Worm (Caenorhabditis elegans) whole organism, late embryonic: ENCODE data around the gene blos-2.
A peak's percentile ranks its signal among the peaks of the same experiment; 100 is the strongest.

Experiments used
- C38D4.7 ChIP-seq: fragments of 200-800 bp; sonication (Bioruptor generic); optimal IDR thresholded peaks from 2 replicates; lab custom pipeline; 2018; ENCODE audit warnings: mild to moderate bottlenecking, missing genetic modification characterization, moderate library complexity, missing compliant biosample characterization
- F13H6.1 ChIP-seq: sonication (generic microtip); optimal IDR thresholded peaks from 2 replicates; lab custom pipeline; 2016; ENCODE audit warnings: missing genetic modification characterization, missing compliant biosample characterization
- T23F11.4 ChIP-seq: fragments of 200-800 bp; sonication (Bioruptor generic); optimal IDR thresholded peaks from 2 replicates; lab custom pipeline; 2018; ENCODE audit warnings: mild to moderate bottlenecking, missing genetic modification characterization, missing compliant biosample characterization
- ceh-18 ChIP-seq: sonication (generic microtip); optimal IDR thresholded peaks from 2 replicates; lab custom pipeline; 2016; ENCODE audit warnings: missing genetic modification characterization, missing compliant biosample characterization
- ceh-22 ChIP-seq: sonication (generic microtip); optimal IDR thresholded peaks from 2 replicates; lab custom pipeline; 2017; ENCODE audit warnings: missing biosample characterization, missing genetic modification characterization
- ceh-30 ChIP-seq: fragments of 150-350 bp; optimal IDR thresholded peaks from 2 replicates; lab custom pipeline; 2014; ENCODE audit warnings: missing biosample characterization, missing genetic modification characterization
- ceh-31 ChIP-seq: sonication (generic microtip); optimal IDR thresholded peaks from 2 replicates; lab custom pipeline; 2016; ENCODE audit warnings: missing genetic modification characterization, missing compliant biosample characterization
- elt-2 ChIP-seq: sonication (generic microtip); optimal IDR thresholded peaks from 2 replicates; lab custom pipeline; 2016; ENCODE audit warnings: missing genetic modification reagents, missing genetic modification characterization, missing compliant biosample characterization
- ets-4 ChIP-seq: sonication (generic microtip); optimal IDR thresholded peaks from 2 replicates; lab custom pipeline; 2016; ENCODE audit warnings: missing genetic modification characterization, missing compliant biosample characterization
- hlh-13 ChIP-seq: fragments of 200-800 bp; sonication (Bioruptor generic); optimal IDR thresholded peaks from 2 replicates; lab custom pipeline; 2018; ENCODE audit warnings: mild to moderate bottlenecking, missing genetic modification characterization, missing compliant biosample characterization
- hlh-30 ChIP-seq: sonication (generic microtip); optimal IDR thresholded peaks from 2 replicates; lab custom pipeline; 2017; ENCODE audit warnings: antibody characterized with exemption, missing genetic modification characterization, missing compliant biosample characterization; ENCODE audit not compliant: insufficient read depth
- madf-2 ChIP-seq: sonication (generic microtip); optimal IDR thresholded peaks from 2 replicates; lab custom pipeline; 2017; ENCODE audit warnings: missing genetic modification characterization, missing compliant biosample characterization
- mec-3 ChIP-seq: sonication (generic microtip); optimal IDR thresholded peaks from 2 replicates; lab custom pipeline; 2016; ENCODE audit warnings: borderline replicate concordance, missing genetic modification characterization, missing compliant biosample characterization
- nfya-1 ChIP-seq: sonication (generic microtip); optimal IDR thresholded peaks from 2 replicates; lab custom pipeline; 2017; ENCODE audit warnings: missing genetic modification characterization, mild to moderate bottlenecking, missing compliant biosample characterization, antibody characterized with exemption, moderate library complexity
- nhr-11 ChIP-seq: fragments of 150-350 bp; optimal IDR thresholded peaks from 2 replicates; lab custom pipeline; 2014; ENCODE audit warnings: missing biosample characterization, missing genetic modification characterization
- nhr-232 ChIP-seq: sonication (generic microtip); optimal IDR thresholded peaks from 2 replicates; lab custom pipeline; 2016; ENCODE audit warnings: missing genetic modification characterization, missing compliant biosample characterization
- pax-1 ChIP-seq: fragments of 150-350 bp; optimal IDR thresholded peaks from 2 replicates; lab custom pipeline; 2014; ENCODE audit warnings: missing biosample characterization, missing genetic modification characterization
- pha-2 ChIP-seq: sonication (generic microtip); optimal IDR thresholded peaks from 2 replicates; lab custom pipeline; 2017; ENCODE audit warnings: mild to moderate bottlenecking, missing genetic modification characterization, missing compliant biosample characterization
- pqm-1 ChIP-seq: sonication (generic microtip); optimal IDR thresholded peaks from 2 replicates; lab custom pipeline; 2016; ENCODE audit warnings: missing genetic modification characterization, missing compliant biosample characterization
- ref-2 ChIP-seq: sonication (generic microtip); optimal IDR thresholded peaks from 2 replicates; lab custom pipeline; 2016; ENCODE audit warnings: missing genetic modification characterization, missing compliant biosample characterization
- sox-4 ChIP-seq: sonication (generic microtip); optimal IDR thresholded peaks from 2 replicates; lab custom pipeline; 2017; ENCODE audit warnings: mild to moderate bottlenecking, missing genetic modification characterization, inconsistent platforms, missing compliant biosample characterization
- unc-42 ChIP-seq: sonication (generic microtip); optimal IDR thresholded peaks from 2 replicates; lab custom pipeline; 2016; ENCODE audit warnings: missing genotype, missing genetic modification characterization, missing compliant biosample characterization
- unc-86 ChIP-seq: sonication (generic microtip); optimal IDR thresholded peaks from 2 replicates; lab custom pipeline; 2016; ENCODE audit warnings: missing genetic modification characterization, missing compliant biosample characterization
- ztf-16 ChIP-seq: sonication (generic microtip); optimal IDR thresholded peaks from 2 replicates; lab custom pipeline; 2017; ENCODE audit warnings: missing genetic modification characterization, missing compliant biosample characterization

The blos-2 gene

DNA sequence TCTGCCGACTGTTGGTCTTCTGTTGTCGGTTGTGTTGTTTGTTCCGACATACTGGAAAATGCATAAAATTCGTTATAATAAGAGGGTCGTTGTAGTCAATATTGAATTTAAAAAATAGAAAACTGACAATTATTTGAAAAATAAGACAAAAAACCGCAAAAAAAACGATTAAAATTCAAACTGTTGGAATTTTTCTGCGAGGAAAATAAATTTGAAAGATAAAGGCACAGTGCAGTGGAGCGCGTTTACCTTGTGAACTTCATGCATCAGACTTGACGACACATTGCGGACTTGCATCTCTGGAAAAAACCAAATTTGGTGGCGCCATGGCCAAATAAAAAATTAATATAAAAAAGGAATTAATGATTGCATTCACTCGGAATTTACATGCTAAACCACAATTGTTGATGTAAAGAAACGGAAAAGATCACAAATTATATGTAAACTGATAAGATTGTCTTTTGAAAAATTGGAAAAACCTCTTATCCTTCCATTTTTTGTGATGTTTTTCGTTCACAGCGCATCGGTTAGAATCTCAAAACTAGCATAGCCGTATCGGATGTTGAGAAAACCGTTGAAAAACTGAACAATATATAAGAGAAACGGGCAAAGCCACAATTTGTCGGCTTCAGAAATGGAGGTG is 42.6 kb downstream of the blos-2 start, which contains the start of the genes hrpf-2 and bli-6:
Gene hrpf-2, minus strand, starts transcription at position 51 of the 643 bp plus-strand sequence.
Gene bli-6, plus strand, starts transcription at position 593 of the 643 bp plus-strand sequence.
- TF ChIP-seq pha-2: no peak
- TF ChIP-seq unc-42 (tag; lab: Kevin White, UChicago): peak; percentile 34
- peak; percentile 8 for TF ChIP-seq ref-2 (tag; lab: Kevin White, UChicago)
- TF ChIP-seq sox-4: no peak
- TF ChIP-seq F13H6.1: no peak
- peak; percentile 44 for TF ChIP-seq nfya-1 (tag; lab: Kevin White, UChicago)
- peak; percentile 42 for TF ChIP-seq ceh-18 (tag; lab: Kevin White, UChicago)

DNA sequence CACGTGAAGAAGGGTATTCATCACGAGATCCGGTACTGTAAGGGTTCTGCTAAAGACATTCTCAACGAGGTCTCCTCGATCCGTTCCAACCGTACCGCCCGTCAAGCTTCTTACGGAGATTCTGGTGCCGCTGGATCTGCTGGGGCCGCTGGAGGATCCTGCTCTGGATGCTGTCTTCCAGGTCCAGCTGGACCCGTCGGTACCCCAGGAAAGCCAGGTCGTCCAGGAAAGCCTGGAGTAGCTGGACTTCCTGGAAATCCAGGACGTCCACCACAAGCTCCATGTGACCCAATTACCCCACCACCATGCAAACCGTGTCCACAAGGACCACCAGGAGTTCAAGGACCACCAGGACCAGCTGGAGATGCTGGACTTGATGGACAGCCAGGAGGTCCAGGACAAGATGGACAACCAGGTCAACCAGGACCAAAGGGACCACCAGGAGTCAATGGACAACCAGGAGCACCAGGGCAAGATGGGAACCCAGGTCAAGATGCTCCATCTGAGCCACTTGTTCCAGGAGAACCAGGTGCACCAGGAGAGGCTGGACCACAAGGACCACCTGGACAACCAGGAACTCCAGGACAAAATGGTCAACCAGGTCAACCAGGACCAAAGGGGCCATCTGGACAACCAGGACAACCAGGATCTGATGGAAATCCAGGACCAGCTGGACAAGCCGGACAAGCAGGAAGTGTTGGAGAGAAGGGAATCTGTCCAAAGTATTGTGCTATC is 43.5 kb downstream of the blos-2 start:
- TF ChIP-seq hlh-13 (GFP tag; lab: Kevin White, UChicago): no peak
- no peak for TF ChIP-seq ztf-16
- no peak for TF ChIP-seq pqm-1 (tag; lab: Kevin White, UChicago)
- TF ChIP-seq ets-4 (tag; lab: Kevin White, UChicago): no peak

DNA sequence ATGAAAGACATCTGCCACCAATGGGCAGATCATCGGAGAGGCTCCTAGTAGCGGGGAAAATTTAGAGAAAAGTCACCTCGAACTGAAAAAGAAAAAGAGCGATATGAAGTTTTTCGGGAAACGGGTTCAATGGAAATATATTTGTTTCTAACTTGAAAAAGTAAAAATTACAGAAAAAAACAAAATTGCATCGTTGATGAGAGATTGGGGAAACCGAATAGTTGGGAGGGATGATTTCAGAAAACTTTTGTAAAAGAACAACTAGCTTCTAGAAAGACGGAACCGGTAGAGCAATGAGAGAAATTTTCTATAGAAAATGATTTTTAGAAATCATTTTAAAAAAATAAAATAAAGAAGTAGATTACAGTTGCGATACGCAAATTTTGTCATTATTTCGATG is 44.4 kb downstream of the blos-2 start:
- no peak for TF ChIP-seq madf-2
- TF ChIP-seq ceh-30: no peak
- TF ChIP-seq elt-2 (tag; lab: Kevin White, UChicago): no peak
- no peak for TF ChIP-seq ceh-31 (tag; lab: Kevin White, UChicago)

DNA sequence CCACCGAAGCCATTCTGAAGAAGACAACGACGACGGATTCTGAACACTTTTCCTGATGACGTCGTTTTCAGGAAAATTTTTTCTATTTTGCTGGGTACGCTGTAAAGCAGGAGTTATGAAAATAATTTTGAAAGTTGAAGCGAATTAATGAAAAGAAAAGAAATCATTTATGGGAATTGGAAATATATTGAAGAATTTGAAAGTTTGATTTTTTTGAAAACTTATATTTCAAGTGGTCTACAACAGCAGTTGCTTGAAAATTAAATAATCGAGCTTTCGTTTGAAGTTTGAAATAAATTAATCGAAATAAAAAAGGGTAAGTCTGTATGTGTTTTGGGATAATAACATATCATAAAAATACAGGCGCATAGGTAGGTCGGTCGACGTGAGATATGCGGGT is 50.0 kb downstream of the blos-2 start, which contains the start of gene shl-1:
Gene shl-1, minus strand, starts transcription at position 101 of the 400 bp plus-strand sequence.
- no peak for TF ChIP-seq hlh-30
- TF ChIP-seq unc-42 (tag; lab: Kevin White, UChicago): no peak
- no peak for TF ChIP-seq ceh-22 (tag; lab: Kevin White, UChicago)
- TF ChIP-seq mec-3 (tag; lab: Kevin White, UChicago): no peak
- TF ChIP-seq nhr-232: no peak
- no peak for TF ChIP-seq T23F11.4 (GFP tag; lab: Kevin White, UChicago)
- TF ChIP-seq C38D4.7 (GFP tag; lab: Kevin White, UChicago): no peak
- TF ChIP-seq pax-1 (tag; lab: Kevin White, UChicago): no peak
- TF ChIP-seq nhr-11 (tag; lab: Kevin White, UChicago): no peak
- TF ChIP-seq ets-4 (tag; lab: Kevin White, UChicago): no peak
- TF ChIP-seq pha-2: no peak
- TF ChIP-seq unc-86: no peak
